Fruit fly (Drosophila melanogaster): Measurements from ENCODE around the gene Tango14.

Gene Tango14

dm6 chr2L:1172704-1173107 is 14.2 kb downstream of the Tango14 start, which contains the start of the genes Charon and CG4887:
TSS of gene Charon (minus strand) at chr2L:1172805.
TSS of gene CG4887 (plus strand) at chr2L:1173009.
- no peak for TF ChIP-seq psq (optimal IDR thresholded peaks at IDR 0.05)
- no peak for TF ChIP-seq CG8478 (optimal IDR thresholded peaks at IDR 0.05)
- TF ChIP-seq Dll (optimal IDR thresholded peaks at IDR 0.05) = no peak
- no peak for TF ChIP-seq EcR (GFP tag; optimal IDR thresholded peaks at IDR 0.05)
- TF ChIP-seq pan (optimal IDR thresholded peaks at IDR 0.05) = no peak
- no peak for TF ChIP-seq usp (GFP tag; optimal IDR thresholded peaks at IDR 0.05)

dm6 chr2L:1177522-1177921 is 19.1 kb downstream of the Tango14 start, which contains the start of gene CG4896:
TSS of gene CG4896 (plus strand) at chr2L:1177690.
- TF ChIP-seq pan (optimal IDR thresholded peaks at IDR 0.05) (no peak), Dll (optimal IDR thresholded peaks at IDR 0.05) (no peak), usp (GFP tag; optimal IDR thresholded peaks at IDR 0.05) (no peak), CG8478 (optimal IDR thresholded peaks at IDR 0.05) (no peak), EcR (GFP tag; optimal IDR thresholded peaks at IDR 0.05) (no peak), psq (optimal IDR thresholded peaks at IDR 0.05) (no peak)

- TF ChIP-seq CG8478 (optimal IDR thresholded peaks at IDR 0.05) = no peak
- no peak for TF ChIP-seq usp (GFP tag; optimal IDR thresholded peaks at IDR 0.05)
- no peak for TF ChIP-seq EcR (GFP tag; optimal IDR thresholded peaks at IDR 0.05)
- TF ChIP-seq psq (optimal IDR thresholded peaks at IDR 0.05) = no peak
These were observed 25.3 kb downstream of the Tango14 start, which contains the start of the genes CG5126 and Tgt for dm6 chr2L:1183799-1184198. TSS of gene CG5126 (minus strand) at chr2L:1184020. TSS of gene Tgt (plus strand) at chr2L:1184065.

dm6 chr2L:1185642-1186497 is 27.4 kb downstream of the Tango14 start, which contains the start of gene CG5001:
TSS of gene CG5001 (plus strand) at chr2L:1185757.
- peak; percentile 95 for TF ChIP-seq Dll (optimal IDR thresholded peaks at IDR 0.05)
- TF ChIP-seq EcR (GFP tag; optimal IDR thresholded peaks at IDR 0.05) = no peak
- TF ChIP-seq pan (optimal IDR thresholded peaks at IDR 0.05) = peak; percentile 86
- no peak for TF ChIP-seq psq (optimal IDR thresholded peaks at IDR 0.05)
- no peak for TF ChIP-seq CG8478 (optimal IDR thresholded peaks at IDR 0.05)
- no peak for TF ChIP-seq usp (GFP tag; optimal IDR thresholded peaks at IDR 0.05)

dm6 chr2L:1199166-1199565 is 40.7 kb downstream of the Tango14 start, which contains the start of the genes CG5139 and CG43348:
TSS of gene CG5139 (minus strand) at chr2L:1199266.
TSS of gene CG43348 (plus strand) at chr2L:1199412.
- TF ChIP-seq EcR (GFP tag; optimal IDR thresholded peaks at IDR 0.05) (no peak), Dll (optimal IDR thresholded peaks at IDR 0.05) (no peak), pan (optimal IDR thresholded peaks at IDR 0.05) (no peak), usp (GFP tag; optimal IDR thresholded peaks at IDR 0.05) (no peak), psq (optimal IDR thresholded peaks at IDR 0.05) (no peak), CG8478 (optimal IDR thresholded peaks at IDR 0.05) (no peak)

dm6 chr2L:1199912-1200721 is 41.7 kb downstream of the Tango14 start, which contains the start of the genes CG43349 and CG5011:
TSS of gene CG43349 (plus strand) at chr2L:1200205.
TSS of gene CG5011 (plus strand) at chr2L:1200671.
- TF ChIP-seq EcR (GFP tag; optimal IDR thresholded peaks at IDR 0.05) (no peak), usp (GFP tag; optimal IDR thresholded peaks at IDR 0.05) (no peak)

dm6 chr2L:1201396-1201837 is 43.0 kb downstream of the Tango14 start:
- TF ChIP-seq CG8478 (optimal IDR thresholded peaks at IDR 0.05) (no peak), EcR (GFP tag; optimal IDR thresholded peaks at IDR 0.05) (no peak), pan (optimal IDR thresholded peaks at IDR 0.05) (no peak), Dll (optimal IDR thresholded peaks at IDR 0.05) (no peak), psq (optimal IDR thresholded peaks at IDR 0.05) (no peak), usp (GFP tag; optimal IDR thresholded peaks at IDR 0.05) (no peak)

- TF ChIP-seq pan (optimal IDR thresholded peaks at IDR 0.05) (no peak), usp (GFP tag; optimal IDR thresholded peaks at IDR 0.05) (no peak), EcR (GFP tag; optimal IDR thresholded peaks at IDR 0.05) (no peak), psq (optimal IDR thresholded peaks at IDR 0.05) (no peak)
These were observed 44.0 kb downstream of the Tango14 start for dm6 chr2L:1202445-1202844.

dm6 chr2L:1203915-1204314 is 45.5 kb downstream of the Tango14 start, which contains the start of gene CG14342:
TSS of gene CG14342 (plus strand) at chr2L:1204215.
- no peak for TF ChIP-seq pan (optimal IDR thresholded peaks at IDR 0.05)
- TF ChIP-seq EcR (GFP tag; optimal IDR thresholded peaks at IDR 0.05) = no peak
- no peak for TF ChIP-seq usp (GFP tag; optimal IDR thresholded peaks at IDR 0.05)
- no peak for TF ChIP-seq Dll (optimal IDR thresholded peaks at IDR 0.05)
- no peak for TF ChIP-seq psq (optimal IDR thresholded peaks at IDR 0.05)
- TF ChIP-seq CG8478 (optimal IDR thresholded peaks at IDR 0.05) = no peak

dm6 chr2L:1207432-1207831 is 49.0 kb downstream of the Tango14 start:
- TF ChIP-seq EcR (GFP tag; optimal IDR thresholded peaks at IDR 0.05) (no peak), Dll (optimal IDR thresholded peaks at IDR 0.05) (no peak), usp (GFP tag; optimal IDR thresholded peaks at IDR 0.05) (no peak), pan (optimal IDR thresholded peaks at IDR 0.05) (no peak), CG8478 (optimal IDR thresholded peaks at IDR 0.05) (no peak), psq (optimal IDR thresholded peaks at IDR 0.05) (no peak)

Measured in whole organism.